Fruit fly (Drosophila melanogaster) whole organism, embryonic: ENCODE data around the gene Sc2.

Experiments
- Blimp-1 ChIP-seq: fragments of 200-800 bp; sonication (Bioruptor generic); optimal IDR thresholded peaks from 3 replicates; lab custom pipeline; 2018; ENCODE audit warnings: missing biosample characterization, missing genetic modification characterization, mild to moderate bottlenecking, moderate library complexity, missing genetic modification reagents
- CG11085 ChIP-seq: fragments of 200-800 bp; sonication (Bioruptor generic); IDR thresholded peaks from 2 replicates; pipeline ENCODE4 v1.3.6; 2022; ENCODE audit warnings: missing biosample characterization, missing genetic modification characterization
- CG11398 ChIP-seq: fragments of 200-800 bp; sonication (Bioruptor generic); optimal IDR thresholded peaks from 2 replicates; lab custom pipeline; 2016; ENCODE audit warnings: missing biosample characterization, missing genetic modification characterization
- CG13296 ChIP-seq: fragments of 200-800 bp; sonication (Bioruptor generic); optimal IDR thresholded peaks from 3 replicates; lab custom pipeline; 2018; ENCODE audit warnings: missing biosample characterization, mild to moderate bottlenecking, missing genetic modification characterization
- CG13424 ChIP-seq: fragments of 200-800 bp; sonication (Bioruptor generic); optimal IDR thresholded peaks from 2 replicates; lab custom pipeline; 2019; ENCODE audit warnings: missing biosample characterization, mild to moderate bottlenecking, missing genetic modification characterization, moderate library complexity
- CG13775 ChIP-seq: fragments of 200-800 bp; sonication (Bioruptor generic); optimal IDR thresholded peaks from 3 replicates; lab custom pipeline; 2017; ENCODE audit warnings: missing biosample characterization, mild to moderate bottlenecking, missing genetic modification characterization
- CG14710 ChIP-seq: fragments of 200-800 bp; sonication (Bioruptor generic); optimal IDR thresholded peaks from 3 replicates; lab custom pipeline; 2019; ENCODE audit warnings: missing biosample characterization, mild to moderate bottlenecking, missing genetic modification characterization, moderate library complexity
- CG15601 ChIP-seq: fragments of 200-800 bp; sonication (Bioruptor generic); optimal IDR thresholded peaks from 3 replicates; lab custom pipeline; 2019; ENCODE audit warnings: missing biosample characterization, mild to moderate bottlenecking, missing genetic modification characterization, moderate library complexity
- CG16813 ChIP-seq: fragments of 200-800 bp; sonication (Bioruptor generic); IDR thresholded peaks from 3 replicates; pipeline ENCODE4 v1.3.6; 2022; ENCODE audit warnings: missing biosample characterization, missing genetic modification characterization; ENCODE audit not compliant: partially characterized antibody
- CG17612 ChIP-seq: fragments of 200-800 bp; sonication (Bioruptor generic); IDR thresholded peaks from 2 replicates; pipeline ENCODE4 v1.3.6; 2022; ENCODE audit warnings: missing biosample characterization, missing genetic modification characterization
- CG17912 ChIP-seq: fragments of 200-800 bp; sonication (Bioruptor generic); optimal IDR thresholded peaks from 2 replicates; lab custom pipeline; 2018; ENCODE audit warnings: missing biosample characterization, mild to moderate bottlenecking, missing genetic modification characterization
- CG31441 ChIP-seq: fragments of 200-800 bp; sonication (Bioruptor generic); IDR thresholded peaks from 2 replicates; pipeline ENCODE4 v1.3.6; 2022; ENCODE audit warnings: missing biosample characterization, missing genetic modification characterization
- CG32772 ChIP-seq: fragments of 200-800 bp; sonication (Bioruptor generic); IDR thresholded peaks from 2 replicates; pipeline ENCODE4 v1.3.6; 2022; ENCODE audit warnings: missing biosample characterization, missing genetic modification characterization
- CG3838 ChIP-seq: fragments of 200-800 bp; sonication (Bioruptor generic); optimal IDR thresholded peaks from 3 replicates; lab custom pipeline; 2016; ENCODE audit warnings: missing biosample characterization, missing genetic modification characterization
- CG7271 ChIP-seq: fragments of 200-800 bp; sonication (Bioruptor generic); optimal IDR thresholded peaks from 2 replicates; lab custom pipeline; 2018; ENCODE audit warnings: missing biosample characterization, mild to moderate bottlenecking, missing genetic modification characterization, moderate library complexity
- CG8924 ChIP-seq: fragments of 200-800 bp; optimal IDR thresholded peaks from 3 replicates; lab custom pipeline; 2019; ENCODE audit warnings: missing biosample characterization, mild to moderate bottlenecking, missing genetic modification characterization, moderate library complexity
- CG9437 ChIP-seq: fragments of 200-800 bp; sonication (Bioruptor generic); optimal IDR thresholded peaks from 2 replicates; lab custom pipeline; 2018; ENCODE audit warnings: missing biosample characterization, mild to moderate bottlenecking, missing genetic modification characterization
- D ChIP-seq, 2 experiments: fragments of 200-800 bp in 1 of 2; fragments of >200 bp in 1 of 2; sonication (Bioruptor generic) in 1 of 2; optimal IDR thresholded peaks; 2 replicates in 1 of 2; 3 replicates in 1 of 2; lab custom pipeline; 2017; ENCODE audit warnings: mild to moderate bottlenecking in 1 of 2, missing biosample characterization in 1 of 2, missing genetic modification characterization in 1 of 2, missing genetic modification reagents in 1 of 2
- Deaf1 ChIP-seq: fragments of 200-800 bp; optimal IDR thresholded peaks from 3 replicates; lab custom pipeline; 2019; ENCODE audit warnings: missing biosample characterization, mild to moderate bottlenecking, missing genetic modification characterization, moderate library complexity
- ERR ChIP-seq: fragments of 200-800 bp; sonication (Bioruptor generic); optimal IDR thresholded peaks from 2 replicates; lab custom pipeline; 2016; ENCODE audit warnings: missing biosample characterization, missing genetic modification characterization
- H15 ChIP-seq: fragments of 200-800 bp; sonication (Bioruptor generic); IDR thresholded peaks from 3 replicates; pipeline ENCODE4 v1.3.6; 2022; ENCODE audit warnings: missing biosample characterization, missing genetic modification characterization
- Myb ChIP-seq: fragments of 200-800 bp; sonication (Bioruptor generic); optimal IDR thresholded peaks from 2 replicates; lab custom pipeline; 2016; ENCODE audit warnings: missing biosample characterization, missing genetic modification characterization
- NC2α ChIP-seq: fragments of 200-800 bp; sonication (Bioruptor generic); optimal IDR thresholded peaks from 2 replicates; lab custom pipeline; 2016; ENCODE audit warnings: missing biosample characterization, missing genetic modification characterization
- Trl ChIP-seq, 3 experiments: fragments of >200 bp in 2 of 3; fragments of 200-800 bp in 1 of 3; sonication (Bioruptor generic) in 1 of 3; optimal IDR thresholded peaks; 2 replicates in 1 of 3; 3 replicates in 2 of 3; lab custom pipeline; 2016 to 2017; ENCODE audit warnings: missing biosample characterization in 1 of 3, missing genetic modification characterization in 1 of 3
- Xbp1 ChIP-seq: fragments of 200-800 bp; sonication (Bioruptor generic); optimal IDR thresholded peaks from 3 replicates; lab custom pipeline; 2016; ENCODE audit warnings: missing biosample characterization, mild to moderate bottlenecking, missing genetic modification characterization
- YL-1 ChIP-seq: fragments of 200-800 bp; sonication (Bioruptor generic); optimal IDR thresholded peaks from 3 replicates; lab custom pipeline; 2017; ENCODE audit warnings: missing biosample characterization, mild to moderate bottlenecking, missing genetic modification characterization
- ara ChIP-seq: fragments of 200-800 bp; sonication (Bioruptor generic); IDR thresholded peaks from 2 replicates; pipeline ENCODE4 v1.3.6; 2022; ENCODE audit warnings: missing biosample characterization, missing genetic modification characterization
- br ChIP-seq: fragments of >200 bp; optimal IDR thresholded peaks from 2 replicates; lab custom pipeline; 2017
- bsh ChIP-seq, 2 experiments: fragments of 200-800 bp; sonication (Bioruptor generic); optimal IDR thresholded peaks; 2 replicates each; lab custom pipeline; 2017 to 2018; ENCODE audit warnings: mild to moderate bottlenecking in 2 of 2, missing biosample characterization in 2 of 2, missing genetic modification characterization in 2 of 2, moderate library complexity in 1 of 2
- chm ChIP-seq: fragments of 200-800 bp; sonication (Bioruptor generic); IDR thresholded peaks from 2 replicates; pipeline ENCODE4 v1.3.6; 2022; ENCODE audit warnings: missing biosample characterization, missing genetic modification characterization
- crol ChIP-seq: fragments of 200-800 bp; sonication (Bioruptor generic); IDR thresholded peaks from 2 replicates; pipeline ENCODE4 v1.3.6; 2022; ENCODE audit warnings: missing biosample characterization, missing genetic modification characterization
- dpn ChIP-seq, 2 experiments: fragments of 200-800 bp; sonication (Bioruptor generic); optimal IDR thresholded peaks; 3 replicates each; lab custom pipeline; 2016; ENCODE audit warnings: missing biosample characterization in 2 of 2, missing genetic modification characterization in 2 of 2
- gem ChIP-seq: fragments of 200-800 bp; sonication (Bioruptor generic); optimal IDR thresholded peaks from 2 replicates; lab custom pipeline; 2019; ENCODE audit warnings: missing biosample characterization, mild to moderate bottlenecking, missing genetic modification characterization, moderate library complexity
- gsb ChIP-seq: fragments of 200-800 bp; sonication (Bioruptor generic); IDR thresholded peaks from 2 replicates; pipeline ENCODE4 v1.3.6; 2022; ENCODE audit warnings: missing biosample characterization, missing genetic modification characterization
- hb ChIP-seq: fragments of 200-800 bp; sonication (Bioruptor generic); IDR thresholded peaks from 3 replicates; pipeline ENCODE4 v1.3.6; 2022; ENCODE audit warnings: missing biosample characterization, missing genetic modification characterization; ENCODE audit not compliant: partially characterized antibody
- ken ChIP-seq: fragments of 200-800 bp; sonication (Bioruptor generic); IDR thresholded peaks from 3 replicates; pipeline ENCODE4 v1.3.6; 2022; ENCODE audit warnings: missing biosample characterization, missing genetic modification characterization
- lmd ChIP-seq: fragments of 200-800 bp; sonication (Bioruptor generic); IDR thresholded peaks from 2 replicates; pipeline ENCODE4 v1.3.6; 2022; ENCODE audit warnings: missing biosample characterization, missing genetic modification characterization
- maf-S ChIP-seq: fragments of 200-800 bp; sonication (Bioruptor generic); optimal IDR thresholded peaks from 2 replicates; lab custom pipeline; 2016; ENCODE audit warnings: missing biosample characterization, missing genetic modification characterization
- oc ChIP-seq: fragments of 200-800 bp; sonication (Bioruptor generic); optimal IDR thresholded peaks from 2 replicates; lab custom pipeline; 2018; ENCODE audit warnings: missing biosample characterization, mild to moderate bottlenecking, missing genetic modification characterization, moderate library complexity
- onecut ChIP-seq: fragments of 200-800 bp; sonication (Bioruptor generic); IDR thresholded peaks from 2 replicates; pipeline ENCODE4 v1.3.6; 2022; ENCODE audit warnings: missing biosample characterization, missing genetic modification characterization
- p53 ChIP-seq: fragments of 200-800 bp; sonication (Bioruptor generic); optimal IDR thresholded peaks from 2 replicates; lab custom pipeline; 2016; ENCODE audit warnings: missing biosample characterization, missing genetic modification characterization
- pan ChIP-seq, 4 experiments: fragments of >200 bp in 3 of 4; fragments of 200-800 bp in 1 of 4; sonication (Bioruptor generic) in 1 of 4; optimal IDR thresholded peaks in 3 of 4; IDR thresholded peaks in 1 of 4; 2 replicates each; pipeline versions ENCODE4 v1.3.6 to Lab custom; 2017 to 2022; ENCODE audit warnings: missing biosample characterization in 2 of 4, missing genetic modification characterization in 2 of 4, mixed read lengths in 1 of 4
- phol ChIP-seq: fragments of 200-800 bp; sonication (Bioruptor generic); optimal IDR thresholded peaks from 3 replicates; lab custom pipeline; 2018; ENCODE audit warnings: missing biosample characterization, mild to moderate bottlenecking, missing genetic modification characterization, moderate library complexity
- pnt ChIP-seq: fragments of 200-800 bp; sonication (Bioruptor generic); optimal IDR thresholded peaks from 3 replicates; lab custom pipeline; 2016; ENCODE audit warnings: missing biosample characterization, missing genetic modification characterization
- schlank ChIP-seq: fragments of 200-800 bp; sonication (Bioruptor generic); optimal IDR thresholded peaks from 2 replicates; lab custom pipeline; 2018; ENCODE audit warnings: missing biosample characterization, mild to moderate bottlenecking, missing genetic modification characterization
- tup ChIP-seq: fragments of 200-800 bp; sonication (Bioruptor generic); optimal IDR thresholded peaks from 2 replicates; lab custom pipeline; 2016; ENCODE audit warnings: missing biosample characterization, mild to moderate bottlenecking, missing genetic modification characterization, moderate library complexity
- unpg ChIP-seq: fragments of 200-800 bp; sonication (Bioruptor generic); optimal IDR thresholded peaks from 3 replicates; lab custom pipeline; 2018; ENCODE audit warnings: missing biosample characterization, mild to moderate bottlenecking, missing genetic modification characterization, moderate library complexity
- yki ChIP-seq: fragments of >200 bp; optimal IDR thresholded peaks from 3 replicates; lab custom pipeline; 2018
- zfh1 ChIP-seq: fragments of 200-800 bp; sonication (Bioruptor generic); IDR thresholded peaks from 3 replicates; pipeline ENCODE4 v1.3.6; 2022; ENCODE audit warnings: missing biosample characterization, missing genetic modification characterization

Sc2 gene

DNA sequence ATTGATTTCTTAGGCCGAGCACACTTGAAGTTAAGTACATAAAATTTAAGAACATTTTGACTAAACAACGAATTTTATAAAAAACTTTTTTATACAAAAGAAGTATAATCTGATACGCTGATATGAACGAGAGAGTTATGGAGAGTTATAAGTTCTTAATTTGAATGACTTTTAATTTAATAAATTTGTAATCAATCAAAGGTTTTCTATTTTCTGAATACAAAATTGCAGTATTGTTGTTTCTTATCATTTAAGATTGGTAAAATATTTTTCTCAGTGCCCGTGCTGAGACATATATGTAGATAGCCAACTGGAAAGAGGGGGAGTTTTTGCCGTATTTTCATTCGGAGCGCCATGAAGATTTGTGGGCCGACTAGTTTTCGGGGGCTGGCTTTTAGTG is 30.2 kb upstream of the Sc2 start (continued):
- TF ChIP-seq Deaf1 (tag; lab: Kevin White, UChicago) (no peak), Myb (GFP tag; lab: Kevin White, UChicago) (no peak), oc (tag; lab: Kevin White, UChicago) (peak; percentile 20), CG14710 (tag; lab: Kevin White, UChicago) (peak; percentile 68), CG13775 (GFP tag; lab: Kevin White, UChicago) (peak; percentile 11), CG11398 (no peak), bsh (GFP tag; optimal IDR thresholded peaks at IDR 0.05; lab: Kevin White, UChicago) (peak in 1 of 2 experiments; percentile 85), CG13296 (no peak)

dm6 chr3L:3875004-3875403 is 28.3 kb upstream of the Sc2 start:
- peak; percentile 72 for TF ChIP-seq gem
- TF ChIP-seq CG11085 (GFP tag; lab: Robert Waterston, UW): no peak
- peak in 1 of 2 experiments; percentile 22 for TF ChIP-seq dpn (GFP tag; optimal IDR thresholded peaks at IDR 0.05; lab: Kevin White, UChicago)
- peak; percentile 40 for TF ChIP-seq CG8924 (tag; lab: Kevin White, UChicago)
- TF ChIP-seq CG15601 (tag; lab: Kevin White, UChicago): peak; percentile 9
- TF ChIP-seq H15 (GFP tag; lab: Robert Waterston, UW): no peak
- no peak for TF ChIP-seq gsb
- TF ChIP-seq unpg (GFP tag; lab: Kevin White, UChicago): peak; percentile 44
- TF ChIP-seq ERR (GFP tag; lab: Kevin White, UChicago): no peak
- TF ChIP-seq Xbp1 (GFP tag; lab: Kevin White, UChicago): peak; percentile 50
- TF ChIP-seq chm (GFP tag; lab: Robert Waterston, UW): no peak
- TF ChIP-seq tup (GFP tag; lab: Kevin White, UChicago): no peak
- TF ChIP-seq CG7271: no peak
- no peak for TF ChIP-seq br (lab: Kevin White, UChicago)
- TF ChIP-seq yki: no peak
- no peak for TF ChIP-seq CG17612 (GFP tag; lab: Robert Waterston, UW)
- no peak for TF ChIP-seq schlank (tag; lab: Kevin White, UChicago)
- TF ChIP-seq CG13424 (tag; lab: Kevin White, UChicago): peak; percentile 30
- TF ChIP-seq lmd: peak; percentile 18; the same call in 1 of the 2 replicates
- peak; percentile 64; the same call in 1 of the 2 replicates for TF ChIP-seq ara
- TF ChIP-seq p53 (GFP tag; lab: Kevin White, UChicago): no peak
- TF ChIP-seq Blimp-1: peak; percentile 33
- TF ChIP-seq pnt (GFP tag; lab: Kevin White, UChicago): peak; percentile 52
- TF ChIP-seq phol (tag; lab: Kevin White, UChicago): peak; percentile 45
- TF ChIP-seq zfh1 (GFP tag; lab: Robert Waterston, UW): peak; percentile 8; the same call in 1 of the 3 replicates
- no peak for TF ChIP-seq CG3838 (GFP tag; lab: Kevin White, UChicago)
- TF ChIP-seq hb (GFP tag; lab: Robert Waterston, UW): no peak
- TF ChIP-seq CG32772 (GFP tag; lab: Robert Waterston, UW): no peak
- no peak for TF ChIP-seq CG9437 (GFP tag; lab: Kevin White, UChicago)
- no peak for TF ChIP-seq NC2α (GFP tag; lab: Kevin White, UChicago)
- no peak for TF ChIP-seq YL-1
- TF ChIP-seq CG31441: peak; percentile 61
- no peak for TF ChIP-seq onecut (GFP tag; lab: Robert Waterston, UW)
- no peak for TF ChIP-seq crol (GFP tag; lab: Robert Waterston, UW)
- TF ChIP-seq CG17912 (GFP tag; lab: Kevin White, UChicago): no peak
- TF ChIP-seq maf-S (GFP tag; lab: Kevin White, UChicago): no peak
- no peak for TF ChIP-seq pan (optimal IDR thresholded peaks at IDR 0.05; lab: Kevin White, UChicago)
- TF ChIP-seq pan (GFP tag; optimal IDR thresholded peaks at IDR 0.05 in 1 of 2, IDR thresholded peaks at IDR 0.05 in 1 of 2): no peak
- TF ChIP-seq D (optimal IDR thresholded peaks at IDR 0.05; lab: Kevin White, UChicago): no peak
- TF ChIP-seq D (GFP tag; optimal IDR thresholded peaks at IDR 0.05; lab: Kevin White, UChicago): no peak
- no peak for TF ChIP-seq ken
- no peak for TF ChIP-seq Trl (optimal IDR thresholded peaks at IDR 0.05; lab: Kevin White, UChicago)
- TF ChIP-seq Trl (GFP tag; optimal IDR thresholded peaks at IDR 0.05; lab: Kevin White, UChicago): peak; percentile 29
- no peak for TF ChIP-seq CG16813
